Worm (Caenorhabditis elegans) whole organism, late embryonic: ENCODE results near the gene F54H5.3.

Experiments used
- F13H6.1 ChIP-seq: sonication (generic microtip); optimal IDR thresholded peaks from 2 replicates; lab custom pipeline; 2016; ENCODE audit warnings: missing genetic modification characterization, missing compliant biosample characterization
- K02D7.2 ChIP-seq: sonication (generic microtip); optimal IDR thresholded peaks from 2 replicates; lab custom pipeline; 2017; ENCODE audit warnings: mild to moderate bottlenecking, missing genetic modification characterization, missing compliant biosample characterization
- K09A11.1 ChIP-seq: sonication (generic microtip); optimal IDR thresholded peaks from 2 replicates; lab custom pipeline; 2017; ENCODE audit warnings: antibody characterized with exemption, mild to moderate bottlenecking, missing genetic modification characterization, missing compliant biosample characterization; ENCODE audit not compliant: insufficient read depth
- T23F11.4 ChIP-seq: fragments of 200-800 bp; sonication (Bioruptor generic); optimal IDR thresholded peaks from 2 replicates; lab custom pipeline; 2018; ENCODE audit warnings: mild to moderate bottlenecking, missing genetic modification characterization, missing compliant biosample characterization
- Y22D7AL.16 ChIP-seq: sonication (generic microtip); optimal IDR thresholded peaks from 2 replicates; lab custom pipeline; 2016; ENCODE audit warnings: missing genetic modification characterization, missing compliant biosample characterization
- ama-1 ChIP-seq: fragments of 150-350 bp; optimal IDR thresholded peaks from 2 replicates; lab custom pipeline; 2014
- ceh-18 ChIP-seq: sonication (generic microtip); optimal IDR thresholded peaks from 2 replicates; lab custom pipeline; 2016; ENCODE audit warnings: missing genetic modification characterization, missing compliant biosample characterization
- ceh-22 ChIP-seq: sonication (generic microtip); optimal IDR thresholded peaks from 2 replicates; lab custom pipeline; 2017; ENCODE audit warnings: missing biosample characterization, missing genetic modification characterization
- ceh-34 ChIP-seq: sonication (generic microtip); optimal IDR thresholded peaks from 2 replicates; lab custom pipeline; 2016; ENCODE audit warnings: mild to moderate bottlenecking, missing genetic modification characterization, missing compliant biosample characterization
- ceh-6 ChIP-seq: fragments of 200-800 bp; sonication (Bioruptor generic); optimal IDR thresholded peaks from 2 replicates; lab custom pipeline; 2018; ENCODE audit warnings: mild to moderate bottlenecking, missing genetic modification characterization, missing compliant biosample characterization
- ceh-9 ChIP-seq: sonication (generic microtip); optimal IDR thresholded peaks from 2 replicates; lab custom pipeline; 2016; ENCODE audit warnings: mild to moderate bottlenecking, missing genetic modification characterization, inconsistent platforms, missing compliant biosample characterization
- che-1 ChIP-seq: sonication (generic microtip); optimal IDR thresholded peaks from 2 replicates; lab custom pipeline; 2016; ENCODE audit warnings: mild to moderate bottlenecking, missing genetic modification characterization, missing compliant biosample characterization
- dve-1 ChIP-seq: sonication (generic microtip); optimal IDR thresholded peaks from 2 replicates; lab custom pipeline; 2017; ENCODE audit warnings: antibody characterized with exemption, mild to moderate bottlenecking, missing genetic modification characterization, missing compliant biosample characterization
- elt-2 ChIP-seq: sonication (generic microtip); optimal IDR thresholded peaks from 2 replicates; lab custom pipeline; 2016; ENCODE audit warnings: missing genetic modification reagents, missing genetic modification characterization, missing compliant biosample characterization
- elt-4 ChIP-seq: sonication (generic microtip); optimal IDR thresholded peaks from 2 replicates; lab custom pipeline; 2016; ENCODE audit warnings: missing genetic modification characterization, missing compliant biosample characterization
- ets-4 ChIP-seq: sonication (generic microtip); optimal IDR thresholded peaks from 2 replicates; lab custom pipeline; 2016; ENCODE audit warnings: missing genetic modification characterization, missing compliant biosample characterization
- eyg-1 ChIP-seq: sonication (generic microtip); optimal IDR thresholded peaks from 2 replicates; lab custom pipeline; 2016; ENCODE audit warnings: missing genotype, missing genetic modification characterization, missing compliant biosample characterization
- fkh-6 ChIP-seq: sonication (generic microtip); optimal IDR thresholded peaks from 2 replicates; lab custom pipeline; 2016; ENCODE audit warnings: missing genetic modification characterization, missing compliant biosample characterization
- gmeb-2 ChIP-seq: sonication (generic microtip); optimal IDR thresholded peaks from 2 replicates; lab custom pipeline; 2016; ENCODE audit warnings: missing genetic modification characterization, inconsistent platforms, missing compliant biosample characterization
- hlh-13 ChIP-seq: fragments of 200-800 bp; sonication (Bioruptor generic); optimal IDR thresholded peaks from 2 replicates; lab custom pipeline; 2018; ENCODE audit warnings: mild to moderate bottlenecking, missing genetic modification characterization, missing compliant biosample characterization
- hlh-15 ChIP-seq: sonication (generic microtip); optimal IDR thresholded peaks from 2 replicates; lab custom pipeline; 2016; ENCODE audit warnings: missing genetic modification characterization, missing compliant biosample characterization
- hlh-8 ChIP-seq: sonication (generic microtip); optimal IDR thresholded peaks from 2 replicates; lab custom pipeline; 2016; ENCODE audit warnings: missing genotype, missing genetic modification characterization, missing compliant biosample characterization
- lim-6 ChIP-seq: sonication (generic microtip); optimal IDR thresholded peaks from 2 replicates; lab custom pipeline; 2016; ENCODE audit warnings: missing genetic modification characterization, missing compliant biosample characterization
- lin-11 ChIP-seq: fragments of 200-800 bp; sonication (Bioruptor generic); optimal IDR thresholded peaks from 2 replicates; lab custom pipeline; 2018; ENCODE audit warnings: mild to moderate bottlenecking, missing genetic modification characterization, missing compliant biosample characterization
- madf-2 ChIP-seq: sonication (generic microtip); optimal IDR thresholded peaks from 2 replicates; lab custom pipeline; 2017; ENCODE audit warnings: missing genetic modification characterization, missing compliant biosample characterization
- mec-3 ChIP-seq: sonication (generic microtip); optimal IDR thresholded peaks from 2 replicates; lab custom pipeline; 2016; ENCODE audit warnings: borderline replicate concordance, missing genetic modification characterization, missing compliant biosample characterization
- nfya-1 ChIP-seq: sonication (generic microtip); optimal IDR thresholded peaks from 2 replicates; lab custom pipeline; 2017; ENCODE audit warnings: missing genetic modification characterization, mild to moderate bottlenecking, missing compliant biosample characterization, antibody characterized with exemption, moderate library complexity
- npax-4 ChIP-seq: sonication (generic microtip); optimal IDR thresholded peaks from 2 replicates; lab custom pipeline; 2016; ENCODE audit warnings: missing genetic modification characterization, missing compliant biosample characterization
- odd-2 ChIP-seq: sonication (generic microtip); optimal IDR thresholded peaks from 2 replicates; lab custom pipeline; 2017; ENCODE audit warnings: antibody characterized with exemption, mild to moderate bottlenecking, missing genetic modification characterization, missing compliant biosample characterization
- pax-1 ChIP-seq: fragments of 150-350 bp; optimal IDR thresholded peaks from 2 replicates; lab custom pipeline; 2014; ENCODE audit warnings: missing biosample characterization, missing genetic modification characterization
- pha-4 ChIP-seq: fragments of 150-350 bp; optimal IDR thresholded peaks from 2 replicates; lab custom pipeline; 2018; ENCODE audit warnings: missing biosample characterization, missing genetic modification reagents, missing genetic modification characterization
- ref-2 ChIP-seq: sonication (generic microtip); optimal IDR thresholded peaks from 2 replicates; lab custom pipeline; 2016; ENCODE audit warnings: missing genetic modification characterization, missing compliant biosample characterization
- rnt-1 ChIP-seq: sonication (generic microtip); optimal IDR thresholded peaks from 2 replicates; lab custom pipeline; 2016; ENCODE audit warnings: missing genetic modification characterization, missing compliant biosample characterization
- sox-2 ChIP-seq: fragments of 200-800 bp; sonication (Bioruptor generic); IDR thresholded peaks from 2 replicates; pipeline ENCODE4 v1.3.6; 2022; ENCODE audit warnings: missing genetic modification reagents, missing genetic modification characterization, missing compliant biosample characterization
- sox-4 ChIP-seq: sonication (generic microtip); optimal IDR thresholded peaks from 2 replicates; lab custom pipeline; 2017; ENCODE audit warnings: mild to moderate bottlenecking, missing genetic modification characterization, inconsistent platforms, missing compliant biosample characterization
- syd-9 ChIP-seq: sonication (generic microtip); optimal IDR thresholded peaks from 2 replicates; lab custom pipeline; 2016; ENCODE audit warnings: mild to moderate bottlenecking, missing genetic modification characterization, moderate library complexity, missing compliant biosample characterization
- tbx-7 ChIP-seq: sonication (generic microtip); optimal IDR thresholded peaks from 2 replicates; lab custom pipeline; 2016; ENCODE audit warnings: missing genotype, missing genetic modification characterization, missing compliant biosample characterization
- ttx-3 ChIP-seq: sonication (generic microtip); optimal IDR thresholded peaks from 2 replicates; lab custom pipeline; 2016; ENCODE audit warnings: missing genetic modification reagents, missing genetic modification characterization, missing compliant biosample characterization
- unc-3 ChIP-seq, 2 experiments: fragments of 200-800 bp in 1 of 2; sonication (Bioruptor generic) in 1 of 2; sonication (generic microtip) in 1 of 2; conservative IDR thresholded peaks in 1 of 2; optimal IDR thresholded peaks in 1 of 2; 2 replicates each; pipeline versions ENCODE4 v1.3.6 to Lab custom; 2016 to 2022; ENCODE audit warnings: missing compliant biosample characterization in 2 of 2, missing genetic modification characterization in 2 of 2, missing genetic modification reagents in 1 of 2
- zip-5 ChIP-seq: sonication (generic microtip); optimal IDR thresholded peaks from 2 replicates; lab custom pipeline; 2016; ENCODE audit warnings: missing genetic modification characterization, missing compliant biosample characterization
- ztf-16 ChIP-seq: sonication (generic microtip); optimal IDR thresholded peaks from 2 replicates; lab custom pipeline; 2017; ENCODE audit warnings: missing genetic modification characterization, missing compliant biosample characterization

Gene F54H5.3

ce11 chrII:6589408-6589807, 32.6 kb upstream of the F54H5.3 start, which contains the start of gene vps-32.1:
Gene vps-32.1 (plus strand): TSS chrII:6589708.
- TF ChIP-seq npax-4 (tag; lab: Kevin White, UChicago) (no peak), rnt-1 (tag; lab: Kevin White, UChicago) (no peak), lim-6 (tag; lab: Kevin White, UChicago) (no peak), Y22D7AL.16 (tag; lab: Kevin White, UChicago) (no peak)

ce11 chrII:6591000-6591399, 31.0 kb upstream of the F54H5.3 start:
- TF ChIP-seq ets-4, result no peak
- TF ChIP-seq tbx-7 (tag; lab: Kevin White, UChicago), result no peak
- no peak for TF ChIP-seq ttx-3
- no peak for TF ChIP-seq elt-2 (tag; lab: Kevin White, UChicago)
- TF ChIP-seq syd-9 (tag; lab: Kevin White, UChicago), result no peak
- no peak for TF ChIP-seq unc-3 (GFP tag; conservative IDR thresholded peaks at IDR 0.05; lab: Robert Waterston, UW)
- TF ChIP-seq unc-3 (tag; optimal IDR thresholded peaks at IDR 0.05; lab: Kevin White, UChicago), result no peak
- TF ChIP-seq gmeb-2 (tag; lab: Kevin White, UChicago), result no peak
- TF ChIP-seq hlh-13 (GFP tag; lab: Kevin White, UChicago), result no peak
- TF ChIP-seq elt-4 (tag; lab: Kevin White, UChicago), result no peak
- TF ChIP-seq T23F11.4, result no peak
- TF ChIP-seq pha-4 (tag; lab: Kevin White, UChicago), result no peak
- no peak for TF ChIP-seq ref-2 (tag; lab: Kevin White, UChicago)
- TF ChIP-seq ceh-9 (tag; lab: Kevin White, UChicago), result no peak
- no peak for TF ChIP-seq zip-5 (tag; lab: Kevin White, UChicago)
- no peak for TF ChIP-seq ceh-6
- no peak for TF ChIP-seq madf-2
- no peak for TF ChIP-seq nfya-1 (tag; lab: Kevin White, UChicago)
- TF ChIP-seq ama-1 (lab: Kevin White, UChicago), result no peak
- no peak for TF ChIP-seq lin-11 (tag; lab: Kevin White, UChicago)

ce11 chrII:6592251-6592650, 29.7 kb upstream of the F54H5.3 start, which contains the start of gene C56C10.9:
Gene C56C10.9 (minus strand): TSS chrII:6592351.
- TF ChIP-seq hlh-8 (tag; lab: Kevin White, UChicago) (no peak), ceh-18 (tag; lab: Kevin White, UChicago) (no peak), lin-11 (tag; lab: Kevin White, UChicago) (no peak), unc-3 (GFP tag; conservative IDR thresholded peaks at IDR 0.05; lab: Robert Waterston, UW) (no peak), unc-3 (tag; optimal IDR thresholded peaks at IDR 0.05; lab: Kevin White, UChicago) (no peak), pax-1 (no peak), madf-2 (no peak), ref-2 (tag; lab: Kevin White, UChicago) (no peak), che-1 (no peak), F13H6.1 (tag; lab: Kevin White, UChicago) (no peak), ceh-9 (tag; lab: Kevin White, UChicago) (no peak), sox-4 (tag; lab: Kevin White, UChicago) (no peak), hlh-13 (GFP tag; lab: Kevin White, UChicago) (no peak), dve-1 (tag; lab: Kevin White, UChicago) (no peak), odd-2 (tag; lab: Kevin White, UChicago) (no peak), elt-2 (tag; lab: Kevin White, UChicago) (no peak), ztf-16 (no peak), syd-9 (tag; lab: Kevin White, UChicago) (no peak), ceh-34 (tag; lab: Kevin White, UChicago) (no peak), ceh-6 (no peak), zip-5 (tag; lab: Kevin White, UChicago) (no peak)

- TF ChIP-seq K02D7.2 (tag; lab: Kevin White, UChicago) (no peak), K09A11.1 (tag; lab: Kevin White, UChicago) (no peak), odd-2 (tag; lab: Kevin White, UChicago) (no peak), ceh-9 (tag; lab: Kevin White, UChicago) (no peak), ceh-18 (tag; lab: Kevin White, UChicago) (no peak), sox-2 (GFP tag; lab: Robert Waterston, UW) (no peak), fkh-6 (no peak), tbx-7 (tag; lab: Kevin White, UChicago) (no peak), ceh-22 (no peak), hlh-15 (tag; lab: Kevin White, UChicago) (no peak), pax-1 (no peak), lim-6 (tag; lab: Kevin White, UChicago) (no peak), mec-3 (tag; lab: Kevin White, UChicago) (no peak), syd-9 (tag; lab: Kevin White, UChicago) (no peak), eyg-1 (tag; lab: Kevin White, UChicago) (no peak)
Measured at ce11 chrII:6594151-6594550, 27.8 kb upstream of the F54H5.3 start, which contains the start of gene aipr-1. Gene aipr-1 (minus strand): TSS chrII:6594251.
